Fruit fly (Drosophila melanogaster) whole organism, embryonic: ENCODE results near the gene Lrr47.

Experiments used
- ATbp ChIP-seq: fragments of 200-800 bp; sonication (Bioruptor generic); optimal IDR thresholded peaks from 2 replicates; lab custom pipeline; 2017; ENCODE audit warnings: missing biosample characterization, mild to moderate bottlenecking, missing genetic modification characterization, missing genetic modification reagents
- Bdp1 ChIP-seq: fragments of 200-800 bp; sonication (Bioruptor generic); optimal IDR thresholded peaks from 3 replicates; lab custom pipeline; 2016; ENCODE audit warnings: missing biosample characterization, missing genetic modification characterization
- CG10274 ChIP-seq: fragments of 200-800 bp; sonication (Bioruptor generic); optimal IDR thresholded peaks from 3 replicates; lab custom pipeline; 2017; ENCODE audit warnings: missing biosample characterization, mild to moderate bottlenecking, missing genetic modification characterization
- CG10366 ChIP-seq: fragments of 200-800 bp; sonication (Bioruptor generic); IDR thresholded peaks from 2 replicates; pipeline ENCODE4 v1.3.6; 2022; ENCODE audit warnings: missing biosample characterization, missing genetic modification characterization
- CG10462 ChIP-seq: fragments of 200-800 bp; sonication (Bioruptor generic); optimal IDR thresholded peaks from 2 replicates; lab custom pipeline; 2016; ENCODE audit warnings: missing biosample characterization, missing genetic modification characterization
- CG11398 ChIP-seq: fragments of 200-800 bp; sonication (Bioruptor generic); optimal IDR thresholded peaks from 2 replicates; lab custom pipeline; 2016; ENCODE audit warnings: missing biosample characterization, missing genetic modification characterization
- CG11696 ChIP-seq: fragments of 200-800 bp; sonication (Bioruptor generic); IDR thresholded peaks from 2 replicates; pipeline ENCODE4 v1.3.6; 2022; ENCODE audit warnings: missing biosample characterization, missing genetic modification characterization
- CG14441 ChIP-seq: fragments of 200-800 bp; sonication (Bioruptor generic); IDR thresholded peaks from 2 replicates; pipeline ENCODE4 v1.3.6; 2022; ENCODE audit warnings: missing biosample characterization, missing genetic modification characterization
- CG14860 ChIP-seq: fragments of 200-800 bp; sonication (Bioruptor generic); IDR thresholded peaks from 3 replicates; pipeline ENCODE4 v1.3.6; 2022; ENCODE audit warnings: missing biosample characterization, missing genetic modification characterization; ENCODE audit not compliant: partially characterized antibody
- CG15269 ChIP-seq: fragments of 200-800 bp; sonication (Bioruptor generic); optimal IDR thresholded peaks from 2 replicates; lab custom pipeline; 2018; ENCODE audit warnings: missing biosample characterization, mild to moderate bottlenecking, missing genetic modification characterization, moderate library complexity
- CG15696 ChIP-seq: fragments of 200-800 bp; sonication (Bioruptor generic); optimal IDR thresholded peaks from 2 replicates; lab custom pipeline; 2019; ENCODE audit warnings: missing biosample characterization, mild to moderate bottlenecking, missing genetic modification characterization, moderate library complexity
- CG17359 ChIP-seq: fragments of 200-800 bp; sonication (Bioruptor generic); optimal IDR thresholded peaks from 3 replicates; lab custom pipeline; 2018; ENCODE audit warnings: missing biosample characterization, mild to moderate bottlenecking, missing genetic modification characterization, moderate library complexity
- CG2116 ChIP-seq: fragments of 200-800 bp; sonication (Bioruptor generic); optimal IDR thresholded peaks from 3 replicates; lab custom pipeline; 2018; ENCODE audit warnings: missing biosample characterization, mild to moderate bottlenecking, missing genetic modification characterization
- CG7556 ChIP-seq: fragments of 200-800 bp; sonication (Bioruptor generic); optimal IDR thresholded peaks from 2 replicates; lab custom pipeline; 2017; ENCODE audit warnings: missing biosample characterization, mild to moderate bottlenecking, missing genetic modification characterization
- CG8765 ChIP-seq: fragments of 200-800 bp; sonication (Bioruptor generic); IDR thresholded peaks from 2 replicates; pipeline ENCODE4 v1.3.6; 2022; ENCODE audit warnings: missing biosample characterization, missing genetic modification characterization
- CG9215 ChIP-seq: fragments of 200-800 bp; sonication (Bioruptor generic); IDR thresholded peaks from 2 replicates; pipeline ENCODE4 v1.3.6; 2022; ENCODE audit warnings: missing biosample characterization, missing genetic modification characterization
- CG9609 ChIP-seq: fragments of 200-800 bp; sonication (Bioruptor generic); optimal IDR thresholded peaks from 3 replicates; lab custom pipeline; 2016; ENCODE audit warnings: missing biosample characterization, missing genetic modification characterization
- CG9932 ChIP-seq: fragments of 200-800 bp; sonication (Bioruptor generic); IDR thresholded peaks from 2 replicates; pipeline ENCODE4 v1.3.6; 2022; ENCODE audit warnings: missing biosample characterization, missing genetic modification characterization
- Chrac-16 ChIP-seq: fragments of 200-800 bp; sonication (Bioruptor generic); optimal IDR thresholded peaks from 3 replicates; lab custom pipeline; 2016; ENCODE audit warnings: missing biosample characterization, missing genetic modification characterization
- Dip2 ChIP-seq: fragments of 200-800 bp; sonication (Bioruptor generic); IDR thresholded peaks from 2 replicates; pipeline ENCODE4 v1.3.6; 2022; ENCODE audit warnings: missing biosample characterization, missing genetic modification characterization
- Dip3 ChIP-seq: fragments of 200-800 bp; sonication (Bioruptor generic); optimal IDR thresholded peaks from 3 replicates; lab custom pipeline; 2016; ENCODE audit warnings: missing biosample characterization, missing genetic modification characterization
- ERR ChIP-seq: fragments of 200-800 bp; sonication (Bioruptor generic); optimal IDR thresholded peaks from 2 replicates; lab custom pipeline; 2016; ENCODE audit warnings: missing biosample characterization, missing genetic modification characterization
- Fer3 ChIP-seq: fragments of 200-800 bp; sonication (Bioruptor generic); optimal IDR thresholded peaks from 2 replicates; lab custom pipeline; 2018; ENCODE audit warnings: missing biosample characterization, mild to moderate bottlenecking, missing genetic modification characterization, moderate library complexity
- HmgZ ChIP-seq: fragments of 200-800 bp; sonication (Bioruptor generic); optimal IDR thresholded peaks from 2 replicates; lab custom pipeline; 2018; ENCODE audit warnings: missing biosample characterization, mild to moderate bottlenecking, missing genetic modification characterization
- Hmx ChIP-seq: fragments of 200-800 bp; sonication (Bioruptor generic); optimal IDR thresholded peaks from 2 replicates; lab custom pipeline; 2016; ENCODE audit warnings: missing biosample characterization, missing genetic modification characterization
- Max ChIP-seq: fragments of 200-800 bp; sonication (Bioruptor generic); optimal IDR thresholded peaks from 2 replicates; lab custom pipeline; 2016; ENCODE audit warnings: missing biosample characterization, mild to moderate bottlenecking, missing genetic modification characterization
- Med ChIP-seq: fragments of 200-800 bp; sonication (Bioruptor generic); peaks from one replicate; lab custom pipeline; 2016; ENCODE audit warnings: missing biosample characterization, missing genetic modification characterization, mild to moderate bottlenecking, inconsistent platforms, moderate library complexity
- Sox102F ChIP-seq: fragments of 200-800 bp; sonication (Bioruptor generic); optimal IDR thresholded peaks from 2 replicates; lab custom pipeline; 2018; ENCODE audit warnings: missing biosample characterization, mild to moderate bottlenecking, missing genetic modification characterization, moderate library complexity
- Stat92E ChIP-seq, 3 experiments: fragments of >200 bp in 2 of 3; fragments of 200-800 bp in 1 of 3; sonication (Bioruptor generic) in 1 of 3; optimal IDR thresholded peaks; 2 replicates each; lab custom pipeline; 2017 to 2019; ENCODE audit warnings: missing biosample characterization in 3 of 3, missing genetic modification characterization in 3 of 3, mild to moderate bottlenecking in 1 of 3, moderate library complexity in 1 of 3
- Xbp1 ChIP-seq: fragments of 200-800 bp; sonication (Bioruptor generic); optimal IDR thresholded peaks from 3 replicates; lab custom pipeline; 2016; ENCODE audit warnings: missing biosample characterization, mild to moderate bottlenecking, missing genetic modification characterization
- bbx ChIP-seq: fragments of 200-800 bp; sonication (Bioruptor generic); IDR thresholded peaks from 2 replicates; pipeline ENCODE4 v1.3.6; 2022; ENCODE audit warnings: missing biosample characterization, missing genetic modification characterization; ENCODE audit not compliant: partially characterized antibody
- br ChIP-seq: fragments of >200 bp; optimal IDR thresholded peaks from 2 replicates; lab custom pipeline; 2017
- chinmo ChIP-seq: fragments of 200-800 bp; sonication (Bioruptor generic); IDR thresholded peaks from 4 replicates; pipeline ENCODE4 v1.3.6; 2022; ENCODE audit warnings: missing biosample characterization, missing genetic modification characterization; ENCODE audit not compliant: partially characterized antibody
- dati ChIP-seq: fragments of 200-800 bp; sonication (Bioruptor generic); IDR thresholded peaks from 2 replicates; pipeline ENCODE4 v1.3.6; 2022; ENCODE audit warnings: missing biosample characterization, missing genetic modification characterization
- fru ChIP-seq: fragments of >200 bp; optimal IDR thresholded peaks from 2 replicates; lab custom pipeline; 2017
- her ChIP-seq: fragments of 200-800 bp; sonication (Bioruptor generic); optimal IDR thresholded peaks from 2 replicates; lab custom pipeline; 2016; ENCODE audit warnings: missing biosample characterization, missing genetic modification characterization
- inv ChIP-seq: fragments of 200-800 bp; sonication (Bioruptor generic); IDR thresholded peaks from 2 replicates; pipeline ENCODE4 v1.3.6; 2022; ENCODE audit warnings: missing biosample characterization, missing genetic modification characterization; ENCODE audit not compliant: partially characterized antibody
- mam ChIP-seq: fragments of 200-800 bp; sonication (Bioruptor generic); optimal IDR thresholded peaks from 3 replicates; lab custom pipeline; 2016; ENCODE audit warnings: missing biosample characterization, missing genetic modification characterization
- peb ChIP-seq: fragments of 200-800 bp; sonication (Bioruptor generic); IDR thresholded peaks from 2 replicates; pipeline ENCODE4 v1.3.6; 2022; ENCODE audit warnings: missing biosample characterization, missing genetic modification characterization
- rib ChIP-seq: fragments of 200-800 bp; sonication (Bioruptor generic); IDR thresholded peaks from 2 replicates; pipeline ENCODE4 v1.3.6; 2022; ENCODE audit warnings: missing biosample characterization, missing genetic modification characterization
- sc ChIP-seq, 3 experiments: fragments of >200 bp in 2 of 3; fragments of 200-800 bp in 1 of 3; sonication (Bioruptor generic) in 1 of 3; optimal IDR thresholded peaks; 2 replicates in 2 of 3; 3 replicates in 1 of 3; lab custom pipeline; 2017; ENCODE audit warnings: mild to moderate bottlenecking in 1 of 3, missing biosample characterization in 1 of 3, missing genetic modification characterization in 1 of 3, missing genetic modification reagents in 1 of 3
- scrt ChIP-seq: fragments of 200-800 bp; sonication (Bioruptor generic); optimal IDR thresholded peaks from 2 replicates; lab custom pipeline; 2018; ENCODE audit warnings: missing biosample characterization, mild to moderate bottlenecking, missing genetic modification characterization, moderate library complexity
- sima ChIP-seq: fragments of 200-800 bp; sonication (Bioruptor generic); optimal IDR thresholded peaks from 2 replicates; lab custom pipeline; 2016; ENCODE audit warnings: missing biosample characterization, missing genetic modification characterization
- so ChIP-seq: fragments of 200-800 bp; sonication (Bioruptor generic); IDR thresholded peaks from 3 replicates; pipeline ENCODE4 v1.3.6; 2022; ENCODE audit warnings: missing biosample characterization, missing genetic modification characterization
- trem ChIP-seq: fragments of 200-800 bp; optimal IDR thresholded peaks from 3 replicates; lab custom pipeline; 2019; ENCODE audit warnings: missing biosample characterization, mild to moderate bottlenecking, missing genetic modification characterization, moderate library complexity
- unpg ChIP-seq: fragments of 200-800 bp; sonication (Bioruptor generic); optimal IDR thresholded peaks from 3 replicates; lab custom pipeline; 2018; ENCODE audit warnings: missing biosample characterization, mild to moderate bottlenecking, missing genetic modification characterization, moderate library complexity
- wdn ChIP-seq: fragments of 200-800 bp; sonication (Bioruptor generic); IDR thresholded peaks from 2 replicates; pipeline ENCODE4 v1.3.6; 2022; ENCODE audit warnings: missing biosample characterization, missing genetic modification characterization
- z ChIP-seq: fragments of 200-800 bp; sonication (Bioruptor generic); IDR thresholded peaks from 3 replicates; pipeline ENCODE4 v1.3.6; 2022; ENCODE audit warnings: missing biosample characterization, missing genetic modification characterization

Gene Lrr47

DNA sequence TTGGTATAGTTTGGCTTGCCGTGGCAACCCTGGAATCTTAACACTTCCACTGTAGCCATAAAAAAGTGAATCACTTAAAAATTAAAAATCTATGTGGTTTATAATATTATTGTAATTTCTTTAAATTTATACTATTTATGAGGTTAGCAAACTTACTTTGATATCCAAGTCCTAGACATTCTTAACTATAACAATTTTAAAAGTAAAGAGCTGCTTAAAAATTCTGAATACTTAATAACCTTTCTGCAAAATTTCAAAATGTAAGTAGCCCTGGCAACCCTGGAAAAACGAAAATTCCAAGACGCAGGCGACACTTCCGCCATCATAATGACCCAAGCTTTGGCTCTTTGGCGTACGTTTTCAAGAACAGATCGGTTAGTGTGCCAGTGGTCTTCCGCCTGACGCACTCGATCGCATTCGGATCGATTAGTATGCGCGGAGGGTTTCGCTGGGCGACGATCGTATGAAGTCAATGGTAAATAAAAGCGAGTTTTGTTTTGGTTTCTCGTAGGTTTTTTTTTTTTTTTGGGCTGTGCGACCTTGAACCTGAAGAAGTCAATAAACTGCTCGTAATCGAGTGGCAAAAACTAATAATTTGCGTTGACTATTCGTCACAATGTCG, 1.5 kb upstream of the Lrr47 start (continued):
- TF ChIP-seq dati (no peak), peb (no peak), CG9932 (GFP tag; lab: Robert Waterston, UW) (0 out of 2 replicates have a peak, but pooled peaks have one; percentile 39), ATbp (no peak), sima (no peak), Med (peak; percentile 12)

DNA sequence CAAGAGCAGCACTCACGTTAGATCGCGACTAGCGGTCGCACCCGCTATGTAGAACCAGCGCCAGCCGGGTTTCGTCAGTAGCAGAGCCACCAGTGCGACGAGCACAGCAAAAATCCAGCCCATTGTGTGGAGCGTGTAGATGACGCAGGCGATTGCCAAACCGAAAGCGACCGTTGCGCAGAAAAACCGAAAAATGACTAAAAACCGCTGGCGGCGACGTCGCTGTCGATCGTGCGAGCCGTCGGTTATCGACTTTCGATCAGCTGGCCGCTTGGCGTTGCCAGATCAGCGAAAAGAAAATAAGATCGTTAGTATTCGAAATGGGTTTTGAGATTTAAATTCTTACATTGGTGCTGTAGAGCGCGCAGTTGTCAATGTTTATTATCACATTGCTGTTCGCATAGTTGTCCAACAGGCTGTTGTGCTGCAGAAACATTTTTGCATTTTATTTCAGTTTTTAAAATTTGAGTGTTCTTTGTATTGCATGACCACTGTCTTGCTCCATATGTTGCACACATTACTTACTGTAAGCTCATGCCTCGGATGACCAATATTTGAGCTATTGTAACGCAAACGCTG, 576 bp upstream of the Lrr47 start:
- TF ChIP-seq CG2116 (GFP tag; lab: Kevin White, UChicago) (peak; percentile 59), CG17359 (tag; lab: Kevin White, UChicago) (peak; percentile 36), CG14441 (GFP tag; lab: Robert Waterston, UW) (peak; percentile 34), ERR (GFP tag; lab: Kevin White, UChicago) (peak; percentile 50), bbx (GFP tag; lab: Robert Waterston, UW) (peak; percentile 48; the same call in 1 of the 2 replicates), CG11398 (peak; percentile 13), so (GFP tag; lab: Robert Waterston, UW) (no peak), CG15269 (tag; lab: Kevin White, UChicago) (peak; percentile 26), CG10462 (GFP tag; lab: Kevin White, UChicago) (peak; percentile 46), Bdp1 (GFP tag; lab: Kevin White, UChicago) (peak; percentile 21), her (GFP tag; lab: Kevin White, UChicago) (peak; percentile 64), CG11696 (GFP tag; lab: Robert Waterston, UW) (no peak), CG8765 (GFP tag; lab: Robert Waterston, UW) (no peak), CG9609 (GFP tag; lab: Kevin White, UChicago) (peak; percentile 28), wdn (GFP tag; lab: Robert Waterston, UW) (0 out of 2 replicates have a peak, but pooled peaks have one; percentile 28), mam (peak; percentile 47), Med (peak; percentile 91), Hmx (no peak), fru (lab: Kevin White, UChicago) (no peak), CG10366 (peak; percentile 30; the same call in 1 of the 2 replicates), Fer3 (tag; lab: Kevin White, UChicago) (peak; percentile 27), Xbp1 (GFP tag; lab: Kevin White, UChicago) (peak; percentile 33), CG10274 (peak; percentile 18), CG9215 (GFP tag; lab: Robert Waterston, UW) (no peak), HmgZ (tag; lab: Kevin White, UChicago) (peak; percentile 49), Stat92E (GFP tag; optimal IDR thresholded peaks at IDR 0.05; lab: Kevin White, UChicago) (peak in 1 of 3 experiments; percentile 31), scrt (GFP tag; lab: Kevin White, UChicago) (no peak), br (lab: Kevin White, UChicago) (no peak), chinmo (GFP tag; lab: Robert Waterston, UW) (0 out of 4 replicates have a peak, but pooled peaks have one; percentile 45), Chrac-16 (no peak), unpg (GFP tag; lab: Kevin White, UChicago) (peak; percentile 12), Dip2 (0 out of 2 replicates have a peak, but pooled peaks have one; percentile 5), z (GFP tag; lab: Robert Waterston, UW) (peak; percentile 52; the same call in 1 of the 3 replicates), CG15696 (peak; percentile 17), Dip3 (peak; percentile 22), CG7556 (GFP tag; lab: Kevin White, UChicago) (peak; percentile 58), CG14860 (no peak), sc (optimal IDR thresholded peaks at IDR 0.05; lab: Kevin White, UChicago) (no peak), sc (GFP tag; optimal IDR thresholded peaks at IDR 0.05; lab: Kevin White, UChicago) (no peak), trem (tag; lab: Kevin White, UChicago) (peak; percentile 8), rib (GFP tag; lab: Robert Waterston, UW) (peak; percentile 53; the same call in 1 of the 2 replicates), inv (GFP tag; lab: Robert Waterston, UW) (no peak), Max (peak; percentile 6), Sox102F (GFP tag; lab: Kevin White, UChicago) (no peak)
